Fruit fly (Drosophila melanogaster): Measurements from ENCODE around the gene CG13931.

DNA sequence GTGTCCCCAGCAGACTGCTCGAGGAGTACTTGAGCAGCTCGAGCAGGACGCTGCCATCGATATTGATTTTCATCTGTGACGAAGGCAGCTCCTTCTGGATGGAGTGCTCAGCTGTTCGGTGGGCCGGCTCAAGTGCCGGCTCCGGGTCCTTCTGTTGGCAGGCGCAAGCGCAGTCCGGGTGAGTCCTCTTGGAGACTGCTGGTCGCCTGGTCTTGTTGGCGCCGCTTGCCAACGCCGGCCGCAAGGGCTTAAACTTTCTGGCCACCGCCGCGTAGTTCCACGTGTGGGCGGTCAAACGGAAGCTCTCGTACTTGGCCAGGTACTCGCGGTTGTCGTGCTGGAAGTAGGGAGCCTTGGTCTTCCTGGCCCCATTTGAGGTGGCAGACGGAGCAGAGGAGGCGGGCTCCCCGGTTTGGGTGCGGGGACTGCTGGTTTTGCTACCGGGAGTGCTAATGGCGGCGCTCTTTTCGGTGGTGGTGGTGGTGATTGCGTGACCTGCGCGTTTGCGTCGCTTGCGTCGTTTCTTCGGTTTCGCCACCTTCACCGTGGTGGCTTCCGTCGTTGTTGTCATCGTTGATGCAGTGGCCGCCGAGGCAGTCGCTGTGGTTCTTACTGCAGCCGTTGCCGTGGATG is 40.4 kb downstream of the CG13931 start:
- TF ChIP-seq CG4318 (GFP tag; optimal IDR thresholded peaks at IDR 0.05) = no peak
- TF ChIP-seq Blimp-1 (GFP tag; optimal IDR thresholded peaks at IDR 0.05) = no peak
- TF ChIP-seq eg (GFP tag; IDR thresholded peaks at IDR 0.05) = no peak
- no peak for TF ChIP-seq CG6276 (GFP tag; optimal IDR thresholded peaks at IDR 0.05)
- TF ChIP-seq Met (GFP tag; optimal IDR thresholded peaks at IDR 0.05) = no peak
- no peak for TF ChIP-seq Lpt (GFP tag; optimal IDR thresholded peaks at IDR 0.05)
- no peak for TF ChIP-seq dac (GFP tag; optimal IDR thresholded peaks at IDR 0.05)
- no peak for TF ChIP-seq net (GFP tag; optimal IDR thresholded peaks at IDR 0.05)
- TF ChIP-seq CG3919 (GFP tag; optimal IDR thresholded peaks at IDR 0.05) = no peak
- TF ChIP-seq achi (GFP tag; optimal IDR thresholded peaks at IDR 0.05) = no peak
- TF ChIP-seq ss (GFP tag; optimal IDR thresholded peaks at IDR 0.05) = no peak
- no peak for TF ChIP-seq Gug (GFP tag; IDR thresholded peaks at IDR 0.05)
- no peak for TF ChIP-seq Smox (GFP tag; optimal IDR thresholded peaks at IDR 0.05)
